Worm (Caenorhabditis elegans) whole organism, late embryonic: Measurements from ENCODE around the gene nprl-2.

Experiments used
- C38D4.7 ChIP-seq: fragments of 200-800 bp; sonication (Bioruptor generic); optimal IDR thresholded peaks from 2 replicates; lab custom pipeline; 2018; ENCODE audit warnings: mild to moderate bottlenecking, missing genetic modification characterization, moderate library complexity, missing compliant biosample characterization
- F13H6.1 ChIP-seq: sonication (generic microtip); optimal IDR thresholded peaks from 2 replicates; lab custom pipeline; 2016; ENCODE audit warnings: missing genetic modification characterization, missing compliant biosample characterization
- K02D7.2 ChIP-seq: sonication (generic microtip); optimal IDR thresholded peaks from 2 replicates; lab custom pipeline; 2017; ENCODE audit warnings: mild to moderate bottlenecking, missing genetic modification characterization, missing compliant biosample characterization
- ceh-2 ChIP-seq: sonication (generic microtip); optimal IDR thresholded peaks from 2 replicates; lab custom pipeline; 2016; ENCODE audit warnings: missing genotype, missing genetic modification characterization, missing compliant biosample characterization
- ceh-22 ChIP-seq: sonication (generic microtip); optimal IDR thresholded peaks from 2 replicates; lab custom pipeline; 2017; ENCODE audit warnings: missing biosample characterization, missing genetic modification characterization
- ceh-30 ChIP-seq: fragments of 150-350 bp; optimal IDR thresholded peaks from 2 replicates; lab custom pipeline; 2014; ENCODE audit warnings: missing biosample characterization, missing genetic modification characterization
- ceh-31 ChIP-seq: sonication (generic microtip); optimal IDR thresholded peaks from 2 replicates; lab custom pipeline; 2016; ENCODE audit warnings: missing genetic modification characterization, missing compliant biosample characterization
- ceh-34 ChIP-seq: sonication (generic microtip); optimal IDR thresholded peaks from 2 replicates; lab custom pipeline; 2016; ENCODE audit warnings: mild to moderate bottlenecking, missing genetic modification characterization, missing compliant biosample characterization
- ceh-45 ChIP-seq: fragments of 200-800 bp; sonication (Bioruptor generic); IDR thresholded peaks from 2 replicates; pipeline ENCODE4 v1.3.6; 2022; ENCODE audit warnings: missing genetic modification reagents, missing genetic modification characterization, missing compliant biosample characterization
- ceh-6 ChIP-seq: fragments of 200-800 bp; sonication (Bioruptor generic); optimal IDR thresholded peaks from 2 replicates; lab custom pipeline; 2018; ENCODE audit warnings: mild to moderate bottlenecking, missing genetic modification characterization, missing compliant biosample characterization
- che-1 ChIP-seq: sonication (generic microtip); optimal IDR thresholded peaks from 2 replicates; lab custom pipeline; 2016; ENCODE audit warnings: mild to moderate bottlenecking, missing genetic modification characterization, missing compliant biosample characterization
- dmd-4 ChIP-seq: sonication (generic microtip); optimal IDR thresholded peaks from 2 replicates; lab custom pipeline; 2016; ENCODE audit warnings: borderline replicate concordance, missing genetic modification characterization, missing compliant biosample characterization
- dve-1 ChIP-seq: sonication (generic microtip); optimal IDR thresholded peaks from 2 replicates; lab custom pipeline; 2017; ENCODE audit warnings: antibody characterized with exemption, mild to moderate bottlenecking, missing genetic modification characterization, missing compliant biosample characterization
- elt-2 ChIP-seq: sonication (generic microtip); optimal IDR thresholded peaks from 2 replicates; lab custom pipeline; 2016; ENCODE audit warnings: missing genetic modification reagents, missing genetic modification characterization, missing compliant biosample characterization
- ets-4 ChIP-seq: sonication (generic microtip); optimal IDR thresholded peaks from 2 replicates; lab custom pipeline; 2016; ENCODE audit warnings: missing genetic modification characterization, missing compliant biosample characterization
- fax-1 ChIP-seq: sonication (generic microtip); optimal IDR thresholded peaks from 2 replicates; lab custom pipeline; 2016; ENCODE audit warnings: missing genotype, missing genetic modification characterization, missing compliant biosample characterization
- fkh-10 ChIP-seq: fragments of 150-350 bp; optimal IDR thresholded peaks from 2 replicates; lab custom pipeline; 2014; ENCODE audit warnings: missing biosample characterization, missing genetic modification reagents, missing genetic modification characterization
- gmeb-2 ChIP-seq: sonication (generic microtip); optimal IDR thresholded peaks from 2 replicates; lab custom pipeline; 2016; ENCODE audit warnings: missing genetic modification characterization, inconsistent platforms, missing compliant biosample characterization
- hlh-13 ChIP-seq: fragments of 200-800 bp; sonication (Bioruptor generic); optimal IDR thresholded peaks from 2 replicates; lab custom pipeline; 2018; ENCODE audit warnings: mild to moderate bottlenecking, missing genetic modification characterization, missing compliant biosample characterization
- hlh-6 ChIP-seq: sonication (generic microtip); optimal IDR thresholded peaks from 2 replicates; lab custom pipeline; 2016; ENCODE audit warnings: missing genotype, missing genetic modification characterization, missing compliant biosample characterization
- hlh-8 ChIP-seq: sonication (generic microtip); optimal IDR thresholded peaks from 2 replicates; lab custom pipeline; 2016; ENCODE audit warnings: missing genotype, missing genetic modification characterization, missing compliant biosample characterization
- lim-6 ChIP-seq: sonication (generic microtip); optimal IDR thresholded peaks from 2 replicates; lab custom pipeline; 2016; ENCODE audit warnings: missing genetic modification characterization, missing compliant biosample characterization
- lin-11 ChIP-seq: fragments of 200-800 bp; sonication (Bioruptor generic); optimal IDR thresholded peaks from 2 replicates; lab custom pipeline; 2018; ENCODE audit warnings: mild to moderate bottlenecking, missing genetic modification characterization, missing compliant biosample characterization
- mec-3 ChIP-seq: sonication (generic microtip); optimal IDR thresholded peaks from 2 replicates; lab custom pipeline; 2016; ENCODE audit warnings: borderline replicate concordance, missing genetic modification characterization, missing compliant biosample characterization
- pag-3 ChIP-seq: sonication (generic microtip); optimal IDR thresholded peaks from 2 replicates; lab custom pipeline; 2016; ENCODE audit warnings: missing compliant biosample characterization, missing genetic modification characterization, borderline replicate concordance
- pat-9 ChIP-seq: fragments of 200-800 bp; sonication (Bioruptor generic); optimal IDR thresholded peaks from 2 replicates; lab custom pipeline; 2018; ENCODE audit warnings: mild to moderate bottlenecking, missing genetic modification characterization, moderate library complexity, missing compliant biosample characterization
- pax-1 ChIP-seq: fragments of 150-350 bp; optimal IDR thresholded peaks from 2 replicates; lab custom pipeline; 2014; ENCODE audit warnings: missing biosample characterization, missing genetic modification characterization
- pqm-1 ChIP-seq: sonication (generic microtip); optimal IDR thresholded peaks from 2 replicates; lab custom pipeline; 2016; ENCODE audit warnings: missing genetic modification characterization, missing compliant biosample characterization
- rnt-1 ChIP-seq: sonication (generic microtip); optimal IDR thresholded peaks from 2 replicates; lab custom pipeline; 2016; ENCODE audit warnings: missing genetic modification characterization, missing compliant biosample characterization
- sox-4 ChIP-seq: sonication (generic microtip); optimal IDR thresholded peaks from 2 replicates; lab custom pipeline; 2017; ENCODE audit warnings: mild to moderate bottlenecking, missing genetic modification characterization, inconsistent platforms, missing compliant biosample characterization
- tbx-7 ChIP-seq: sonication (generic microtip); optimal IDR thresholded peaks from 2 replicates; lab custom pipeline; 2016; ENCODE audit warnings: missing genotype, missing genetic modification characterization, missing compliant biosample characterization
- ttx-3 ChIP-seq: sonication (generic microtip); optimal IDR thresholded peaks from 2 replicates; lab custom pipeline; 2016; ENCODE audit warnings: missing genetic modification reagents, missing genetic modification characterization, missing compliant biosample characterization
- unc-3 ChIP-seq, 2 experiments: fragments of 200-800 bp in 1 of 2; sonication (Bioruptor generic) in 1 of 2; sonication (generic microtip) in 1 of 2; conservative IDR thresholded peaks in 1 of 2; optimal IDR thresholded peaks in 1 of 2; 2 replicates each; pipeline versions ENCODE4 v1.3.6 to Lab custom; 2016 to 2022; ENCODE audit warnings: missing compliant biosample characterization in 2 of 2, missing genetic modification characterization in 2 of 2, missing genetic modification reagents in 1 of 2
- unc-42 ChIP-seq: sonication (generic microtip); optimal IDR thresholded peaks from 2 replicates; lab custom pipeline; 2016; ENCODE audit warnings: missing genotype, missing genetic modification characterization, missing compliant biosample characterization
- unc-86 ChIP-seq: sonication (generic microtip); optimal IDR thresholded peaks from 2 replicates; lab custom pipeline; 2016; ENCODE audit warnings: missing genetic modification characterization, missing compliant biosample characterization

The nprl-2 gene

DNA sequence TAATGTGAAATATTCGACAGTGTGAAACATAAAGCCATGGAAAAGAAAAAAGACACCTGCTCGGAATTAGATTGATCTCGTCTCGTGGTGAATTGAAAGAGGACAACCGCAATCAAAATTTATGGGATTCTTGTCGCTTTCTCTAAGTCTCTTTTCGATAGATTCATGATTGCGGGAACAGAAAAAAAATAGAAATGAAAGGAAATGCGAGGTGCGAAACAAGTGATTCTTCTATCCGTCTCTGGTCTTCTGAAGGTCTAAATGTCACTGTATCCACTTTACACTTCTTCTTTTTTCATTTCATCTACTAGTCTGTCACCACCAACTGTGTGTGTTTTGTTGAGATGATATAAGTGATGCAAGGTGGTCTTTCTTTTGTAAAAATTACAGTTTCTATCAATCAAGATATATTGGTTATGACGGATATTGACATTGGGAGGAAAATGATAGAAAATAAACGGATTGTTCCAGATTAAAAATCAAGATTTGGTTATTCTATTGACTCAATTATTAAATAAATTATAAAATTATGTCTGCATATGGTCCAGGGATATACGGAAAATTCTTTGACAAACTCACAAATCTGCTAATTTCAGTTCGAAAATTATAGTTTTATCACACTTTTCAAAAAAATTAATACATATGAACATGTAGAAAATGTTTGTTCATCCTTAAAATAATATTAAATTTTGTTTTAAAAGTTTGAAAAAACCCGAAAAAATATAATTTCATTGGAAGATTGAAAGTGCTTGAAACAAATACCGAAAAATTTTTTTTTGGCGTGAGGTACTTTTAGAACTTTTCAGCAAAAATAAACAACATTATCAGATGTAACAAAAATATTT, 26.2 kb upstream of the nprl-2 start:
- TF ChIP-seq unc-3 (GFP tag; conservative IDR thresholded peaks at IDR 0.05; lab: Robert Waterston, UW) (no peak), unc-3 (tag; optimal IDR thresholded peaks at IDR 0.05; lab: Kevin White, UChicago) (no peak), dmd-4 (tag; lab: Kevin White, UChicago) (no peak), ets-4 (tag; lab: Kevin White, UChicago) (no peak), elt-2 (tag; lab: Kevin White, UChicago) (no peak), gmeb-2 (tag; lab: Kevin White, UChicago) (no peak), C38D4.7 (GFP tag; lab: Kevin White, UChicago) (no peak), lin-11 (tag; lab: Kevin White, UChicago) (no peak), mec-3 (tag; lab: Kevin White, UChicago) (no peak), hlh-13 (GFP tag; lab: Kevin White, UChicago) (no peak), pat-9 (tag; lab: Kevin White, UChicago) (no peak), fax-1 (tag; lab: Kevin White, UChicago) (no peak), ceh-6 (GFP tag; lab: Kevin White, UChicago) (no peak), tbx-7 (tag; lab: Kevin White, UChicago) (no peak), pag-3 (tag; lab: Kevin White, UChicago) (no peak), ceh-22 (no peak)

DNA sequence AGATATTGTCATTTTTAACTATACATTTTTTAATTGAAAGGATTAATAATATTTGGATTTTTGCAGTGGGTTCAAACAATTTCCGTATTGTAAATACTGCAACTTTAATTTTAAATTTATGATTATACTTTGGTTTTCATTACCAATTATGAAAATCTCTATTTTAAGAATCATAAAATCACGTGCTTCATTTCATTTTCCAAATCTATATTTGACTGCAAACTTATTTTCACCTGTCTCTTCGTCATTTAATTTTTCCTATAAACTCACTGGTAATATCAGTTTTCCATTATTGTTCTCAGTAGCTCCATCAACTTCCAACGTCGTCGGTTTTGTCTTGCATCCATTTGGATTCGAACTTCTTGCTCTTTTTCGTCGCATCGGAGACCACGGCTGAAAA, 24.3 kb upstream of the nprl-2 start, which contains the start of gene R05G6.1:
Gene R05G6.1, plus strand, starts transcription at position 301 of the 400 bp plus-strand sequence.
- no peak for TF ChIP-seq rnt-1 (tag; lab: Kevin White, UChicago)
- TF ChIP-seq hlh-8 (tag; lab: Kevin White, UChicago) = no peak
- TF ChIP-seq ceh-30 (tag; lab: Kevin White, UChicago) = no peak
- TF ChIP-seq pqm-1 = no peak
- no peak for TF ChIP-seq ceh-6 (GFP tag; lab: Kevin White, UChicago)
- TF ChIP-seq lim-6 (tag; lab: Kevin White, UChicago) = no peak
- TF ChIP-seq hlh-6 (tag; lab: Kevin White, UChicago) = no peak
- no peak for TF ChIP-seq ceh-2
- TF ChIP-seq fax-1 (tag; lab: Kevin White, UChicago) = no peak
- TF ChIP-seq ceh-22 = no peak
- no peak for TF ChIP-seq ceh-34
- TF ChIP-seq ceh-45 (GFP tag; lab: Robert Waterston, UW) = no peak
- no peak for TF ChIP-seq che-1

ce11 chrIV:7542485-7543001, 14.1 kb upstream of the nprl-2 start, which contains the start of gene R05G6.10:
Gene R05G6.10 (minus strand): TSS chrIV:7542535.
- TF ChIP-seq unc-42 (tag; lab: Kevin White, UChicago) (peak; percentile 92), sox-4 (tag; lab: Kevin White, UChicago) (no peak), ceh-31 (tag; lab: Kevin White, UChicago) (no peak)

ce11 chrIV:7543662-7544061, 13.0 kb upstream of the nprl-2 start:
- TF ChIP-seq ceh-6 (GFP tag; lab: Kevin White, UChicago) (no peak), dve-1 (tag; lab: Kevin White, UChicago) (no peak), ttx-3 (tag; lab: Kevin White, UChicago) (no peak), F13H6.1 (no peak), elt-2 (tag; lab: Kevin White, UChicago) (no peak), ceh-45 (GFP tag; lab: Robert Waterston, UW) (no peak), pax-1 (tag; lab: Kevin White, UChicago) (no peak), pqm-1 (no peak), rnt-1 (tag; lab: Kevin White, UChicago) (no peak), unc-86 (tag; lab: Kevin White, UChicago) (no peak), K02D7.2 (tag; lab: Kevin White, UChicago) (no peak), fkh-10 (GFP tag; lab: Kevin White, UChicago) (no peak)
